Fruit fly (Drosophila melanogaster): ENCODE results near the gene CG6813.

Gene CG6813

dm6 chr3R:11669017-11669953 is 42.8 kb upstream of the CG6813 start (continued):
- TF ChIP-seq pum (GFP tag; optimal IDR thresholded peaks at IDR 0.05): no peak
- TF ChIP-seq exex (tag; optimal IDR thresholded peaks at IDR 0.05): peak; percentile 6
- TF ChIP-seq caup (GFP tag; optimal IDR thresholded peaks at IDR 0.05; ENCODE audit: severe bottlenecking): peak; percentile 12
- TF ChIP-seq BtbVII (GFP tag; optimal IDR thresholded peaks at IDR 0.05): peak; percentile 64
- no peak for TF ChIP-seq gcm (GFP tag; optimal IDR thresholded peaks at IDR 0.05)
- no peak for TF ChIP-seq gsb-n (tag; optimal IDR thresholded peaks at IDR 0.05)
- TF ChIP-seq sug (tag; optimal IDR thresholded peaks at IDR 0.05): peak; percentile 36
- no peak for TF ChIP-seq grau (tag; optimal IDR thresholded peaks at IDR 0.05)
- no peak for TF ChIP-seq CG14860 (GFP tag; IDR thresholded peaks at IDR 0.05; ENCODE audit: partially characterized antibody)
- no peak for TF ChIP-seq ftz-f1 (GFP tag; optimal IDR thresholded peaks at IDR 0.05)
- no peak for TF ChIP-seq CG4707 (GFP tag; optimal IDR thresholded peaks at IDR 0.05)
- TF ChIP-seq HLH3B (GFP tag; IDR thresholded peaks at IDR 0.05): no peak
- peak; percentile 83 for TF ChIP-seq Deaf1 (tag; optimal IDR thresholded peaks at IDR 0.05)
- no peak for TF ChIP-seq ham (GFP tag; IDR thresholded peaks at IDR 0.05)
- no peak for TF ChIP-seq btn (GFP tag; optimal IDR thresholded peaks at IDR 0.05)
- no peak for TF ChIP-seq hb (GFP tag; IDR thresholded peaks at IDR 0.05; ENCODE audit: partially characterized antibody)
- TF ChIP-seq Atf-2 (GFP tag; optimal IDR thresholded peaks at IDR 0.05): no peak
- peak; percentile 14 for TF ChIP-seq HmgZ (tag; optimal IDR thresholded peaks at IDR 0.05)
- no peak for TF ChIP-seq CG4424 (GFP tag; optimal IDR thresholded peaks at IDR 0.05)
- no peak for TF ChIP-seq CG13775 (GFP tag; optimal IDR thresholded peaks at IDR 0.05)
- TF ChIP-seq sna (GFP tag; IDR thresholded peaks at IDR 0.05; ENCODE audit: partially characterized antibody): no peak
- TF ChIP-seq CG16815 (GFP tag; optimal IDR thresholded peaks at IDR 0.05): no peak
- no peak for TF ChIP-seq sr (GFP tag; IDR thresholded peaks at IDR 0.05)
- TF ChIP-seq CG34376 (GFP tag; optimal IDR thresholded peaks at IDR 0.05): no peak
- no peak for TF ChIP-seq wdn (GFP tag; IDR thresholded peaks at IDR 0.05)
- no peak for TF ChIP-seq sens-2 (GFP tag; IDR thresholded peaks at IDR 0.05)
- no peak for TF ChIP-seq hbn (GFP tag; IDR thresholded peaks at IDR 0.05; ENCODE audit: partially characterized antibody)
- TF ChIP-seq Neu2 (GFP tag; optimal IDR thresholded peaks at IDR 0.05; ENCODE audit: borderline replicate concordance): no peak
- no peak for TF ChIP-seq Myb (GFP tag; optimal IDR thresholded peaks at IDR 0.05)
- no peak for TF ChIP-seq Hr39 (optimal IDR thresholded peaks at IDR 0.05)
- TF ChIP-seq CrebB (tag; optimal IDR thresholded peaks at IDR 0.05): peak; percentile 17
- TF ChIP-seq CG30403 (GFP tag; optimal IDR thresholded peaks at IDR 0.05): no peak
- TF ChIP-seq cwo (GFP tag; optimal IDR thresholded peaks at IDR 0.05): peak; percentile 6
- TF ChIP-seq Atf6 (GFP tag; IDR thresholded peaks at IDR 0.05): 0 out of 2 replicates have a peak, but pooled peaks have one; percentile 14
- no peak for TF ChIP-seq CG18764 (GFP tag; optimal IDR thresholded peaks at IDR 0.05)
- no peak for TF ChIP-seq CG6765 (GFP tag; optimal IDR thresholded peaks at IDR 0.05)
- TF ChIP-seq CG4854 (GFP tag; optimal IDR thresholded peaks at IDR 0.05): no peak
- TF ChIP-seq Rx (GFP tag; IDR thresholded peaks at IDR 0.05): no peak
- TF ChIP-seq stwl (tag; optimal IDR thresholded peaks at IDR 0.05): no peak
- TF ChIP-seq CG17328 (GFP tag; IDR thresholded peaks at IDR 0.05): no peak
- TF ChIP-seq row (GFP tag; IDR thresholded peaks at IDR 0.05): 0 out of 3 replicates have a peak, but pooled peaks have one; percentile 7

Measured in whole organism, embryonic.